Fruit fly (Drosophila melanogaster): Measurements from ENCODE around the gene chp.
A peak's percentile ranks its signal among the peaks of the same experiment; 100 is the strongest.

chp gene

dm6 chr3R:31218997-31219992 lies 8.8 kb upstream of the chp start, which contains the start of gene ATPsynC (continued):
- TF ChIP-seq zen (tag; optimal IDR thresholded peaks at IDR 0.05): peak; percentile 40
- no peak for TF ChIP-seq Dref (GFP tag; IDR thresholded peaks at IDR 0.05)
- TF ChIP-seq sens (GFP tag): peak; percentile 83
- no peak for TF ChIP-seq CG10366 (GFP tag; IDR thresholded peaks at IDR 0.05)
- peak; percentile 3 for TF ChIP-seq CG8089 (GFP tag; optimal IDR thresholded peaks at IDR 0.05)
- no peak for TF ChIP-seq sob (GFP tag; IDR thresholded peaks at IDR 0.05)
- peak; percentile 34 for TF ChIP-seq CG10209 (GFP tag; optimal IDR thresholded peaks at IDR 0.05)
- peak; percentile 57 for TF ChIP-seq gem (tag; optimal IDR thresholded peaks at IDR 0.05)
- TF ChIP-seq Fer3 (tag; optimal IDR thresholded peaks at IDR 0.05): no peak
- TF ChIP-seq Nf-YC (tag; optimal IDR thresholded peaks at IDR 0.05): peak; percentile 39
- peak; percentile 57 for TF ChIP-seq CG12391 (tag; optimal IDR thresholded peaks at IDR 0.05)
- no peak for TF ChIP-seq Usf (GFP tag; optimal IDR thresholded peaks at IDR 0.05)
- no peak for TF ChIP-seq CG11456 (GFP tag; IDR thresholded peaks at IDR 0.05)
- peak; percentile 34 for TF ChIP-seq CG6813 (GFP tag; optimal IDR thresholded peaks at IDR 0.05)
- peak; percentile 42 for TF ChIP-seq PHDP (tag; optimal IDR thresholded peaks at IDR 0.05)
- TF ChIP-seq dysf (GFP tag; IDR thresholded peaks at IDR 0.05): no peak
- TF ChIP-seq Dp (GFP tag; optimal IDR thresholded peaks at IDR 0.05): peak; percentile 56
- no peak for TF ChIP-seq CG4404 (GFP tag; IDR thresholded peaks at IDR 0.05)
- TF ChIP-seq CG4707 (GFP tag; optimal IDR thresholded peaks at IDR 0.05): no peak
- TF ChIP-seq CG7745 (tag; optimal IDR thresholded peaks at IDR 0.05): no peak
- TF ChIP-seq CG10543 (GFP tag; optimal IDR thresholded peaks at IDR 0.05): peak; percentile 76
- TF ChIP-seq pho (GFP tag; optimal IDR thresholded peaks at IDR 0.05): peak; percentile 21
- no peak for TF ChIP-seq zen2 (GFP tag; IDR thresholded peaks at IDR 0.05; ENCODE audit: partially characterized antibody)
- no peak for TF ChIP-seq CG2129 (GFP tag; IDR thresholded peaks at IDR 0.05; ENCODE audit: partially characterized antibody)
- no peak for TF ChIP-seq CG9215 (GFP tag; IDR thresholded peaks at IDR 0.05)
- peak; percentile 45 for TF ChIP-seq CG13624 (GFP tag; optimal IDR thresholded peaks at IDR 0.05)
- TF ChIP-seq vfl (GFP tag; optimal IDR thresholded peaks at IDR 0.05): no peak
- peak; percentile 10 for TF ChIP-seq slou (GFP tag; optimal IDR thresholded peaks at IDR 0.05)
- no peak for TF ChIP-seq Meics (GFP tag; optimal IDR thresholded peaks at IDR 0.05)
- no peak for TF ChIP-seq Atf6 (GFP tag; IDR thresholded peaks at IDR 0.05)
- TF ChIP-seq Ssrp (tag; optimal IDR thresholded peaks at IDR 0.05): peak; percentile 1
- TF ChIP-seq CG11723 (GFP tag; optimal IDR thresholded peaks at IDR 0.05): peak; percentile 5
- TF ChIP-seq nmo (GFP tag; optimal IDR thresholded peaks at IDR 0.05): peak; percentile 65
- TF ChIP-seq Oli (tag; optimal IDR thresholded peaks at IDR 0.05): no peak
- TF ChIP-seq BEAF-32 (GFP tag; optimal IDR thresholded peaks at IDR 0.05): peak; percentile 71
- TF ChIP-seq CG8765 (GFP tag; IDR thresholded peaks at IDR 0.05): no peak
- peak; percentile 24 for TF ChIP-seq tx (GFP tag; optimal IDR thresholded peaks at IDR 0.05)
- no peak for TF ChIP-seq Dll (GFP tag; IDR thresholded peaks at IDR 0.05; ENCODE audit: partially characterized antibody)
- TF ChIP-seq E2f1 (GFP tag; IDR thresholded peaks at IDR 0.05): no peak
- TF ChIP-seq nau (GFP tag; optimal IDR thresholded peaks at IDR 0.05): peak; percentile 61
- TF ChIP-seq C15 (GFP tag; IDR thresholded peaks at IDR 0.05): no peak
- peak; percentile 3 for TF ChIP-seq CG33557 (GFP tag; optimal IDR thresholded peaks at IDR 0.05)
- TF ChIP-seq CG1602 (GFP tag; optimal IDR thresholded peaks at IDR 0.05): peak; percentile 1
- TF ChIP-seq Hr3 (GFP tag; optimal IDR thresholded peaks at IDR 0.05): no peak
- no peak for TF ChIP-seq Camta (GFP tag; optimal IDR thresholded peaks at IDR 0.05)
- TF ChIP-seq ewg (GFP tag; optimal IDR thresholded peaks at IDR 0.05): peak; percentile 51
- peak; percentile 69 for TF ChIP-seq NC2β (GFP tag; optimal IDR thresholded peaks at IDR 0.05)
- no peak for TF ChIP-seq CG34224 (GFP tag; IDR thresholded peaks at IDR 0.05; ENCODE audit: partially characterized antibody)

Data from whole organism, embryonic.